Worm (Caenorhabditis elegans) whole organism, young adult: Measurements from ENCODE around the gene T28A11.22.

Experiments used
- K11D2.4 ChIP-seq: fragments of 200-800 bp; sonication (Bioruptor generic); IDR thresholded peaks from 2 replicates; pipeline ENCODE4 v1.3.6; 2022; ENCODE audit warnings: missing genetic modification reagents, missing genetic modification characterization, missing compliant biosample characterization
- nhr-80 ChIP-seq: sonication (generic microtip); optimal IDR thresholded peaks from 2 replicates; lab custom pipeline; 2016; ENCODE audit warnings: missing genetic modification characterization, missing compliant biosample characterization

ce11 chrV:3230150-3230549 lies 27.2 kb upstream of the T28A11.22 start:
- TF ChIP-seq nhr-80 (tag; lab: Kevin White, UChicago) (no peak), K11D2.4 (GFP tag; lab: Robert Waterston, UW) (no peak)
